Worm (Caenorhabditis elegans): ENCODE measurements around the gene F16B3.3.

- TF ChIP-seq F49E8.2 (tag; optimal IDR thresholded peaks at IDR 0.05; ENCODE audit: borderline replicate concordance) (no peak), unc-62 (GFP tag; optimal IDR thresholded peaks at IDR 0.05 in 1 of 2) (no peak), unc-62 (tag; optimal IDR thresholded peaks at IDR 0.05) (no peak), nhr-11 (tag; optimal IDR thresholded peaks at IDR 0.05) (no peak), dpl-1 (GFP tag; optimal IDR thresholded peaks at IDR 0.05) (no peak)
Observed at ce11 chrV:1358051-1358450, 40.3 kb upstream of the F16B3.3 start, which contains the start of gene Y75B7AL.2.
